Worm (Caenorhabditis elegans) whole organism, L1 larva: Measurements from ENCODE around the gene F16H6.9.

Source experiments
- blmp-1 ChIP-seq: fragments of 150-350 bp; optimal IDR thresholded peaks from 2 replicates; lab custom pipeline; 2014; ENCODE audit warnings: missing biosample characterization, missing genetic modification characterization
- fkh-10 ChIP-seq: sonication (generic microtip); optimal IDR thresholded peaks from 2 replicates; lab custom pipeline; 2017; ENCODE audit warnings: missing biosample characterization, missing genetic modification reagents, missing genetic modification characterization
- lin-39 ChIP-seq: fragments of 150-350 bp; optimal IDR thresholded peaks from 2 replicates; lab custom pipeline; 2014; ENCODE audit warnings: missing biosample characterization, missing genetic modification reagents, missing genetic modification characterization
- nhr-237 ChIP-seq: fragments of 150-350 bp; optimal IDR thresholded peaks from 2 replicates; lab custom pipeline; 2014; ENCODE audit warnings: missing biosample characterization, missing genetic modification characterization
- nhr-76 ChIP-seq: sonication (generic microtip); optimal IDR thresholded peaks from 2 replicates; lab custom pipeline; 2017; ENCODE audit warnings: missing biosample characterization, missing genetic modification characterization
- skn-1 ChIP-seq: fragments of 150-350 bp; optimal IDR thresholded peaks from 2 replicates; lab custom pipeline; 2014; ENCODE audit warnings: missing biosample characterization, missing genetic modification characterization
- unc-130 ChIP-seq: fragments of 150-350 bp; optimal IDR thresholded peaks from 2 replicates; lab custom pipeline; 2017; ENCODE audit warnings: missing biosample characterization, missing genetic modification characterization, inconsistent platforms
- ztf-11 ChIP-seq, 2 experiments: sonication (generic microtip); optimal IDR thresholded peaks; 2 replicates each; lab custom pipeline; 2016 to 2017; ENCODE audit warnings: missing genetic modification characterization in 2 of 2, missing biosample characterization in 1 of 2, missing compliant biosample characterization in 1 of 2

DNA sequence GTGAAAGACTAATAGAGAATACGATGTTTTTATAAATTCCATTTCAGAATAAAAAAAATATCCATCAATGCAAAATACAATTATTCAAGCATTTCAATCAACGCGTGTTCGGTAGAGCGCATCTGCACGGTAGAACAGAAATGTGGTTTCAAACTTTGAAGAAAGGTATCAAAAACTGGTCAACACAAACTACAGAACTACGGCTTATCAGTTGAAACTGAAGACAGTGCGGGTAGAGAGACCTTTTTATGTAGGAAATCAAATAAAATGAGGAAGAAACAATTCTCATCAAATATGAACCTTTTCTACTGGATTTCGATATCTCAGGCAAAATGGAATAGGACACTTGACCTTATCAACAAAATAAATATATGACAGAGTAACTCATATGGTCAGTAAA lies 27.5 kb downstream of the F16H6.9 start:
- no peak for TF ChIP-seq skn-1
- TF ChIP-seq nhr-76 (tag; lab: Kevin White, UChicago) = no peak
- no peak for TF ChIP-seq ztf-11 (tag; optimal IDR thresholded peaks at IDR 0.05; lab: Kevin White, UChicago)
- no peak for TF ChIP-seq fkh-10 (GFP tag; lab: Kevin White, UChicago)
- no peak for TF ChIP-seq blmp-1
- no peak for TF ChIP-seq unc-130
- no peak for TF ChIP-seq nhr-237 (tag; lab: Kevin White, UChicago)
- TF ChIP-seq lin-39 (tag; lab: Kevin White, UChicago) = no peak
